Worm (Caenorhabditis elegans) whole organism, midembryonic: ENCODE data around the gene nrde-4.

Source experiments
- T22C8.4 ChIP-seq: fragments of 200-800 bp; sonication (Bioruptor generic); IDR thresholded peaks from 2 replicates; pipeline ENCODE4 v1.3.6; 2022; ENCODE audit warnings: missing genetic modification characterization, missing compliant biosample characterization
- cog-1 ChIP-seq: sonication (generic microtip); optimal IDR thresholded peaks from 2 replicates; lab custom pipeline; 2016; ENCODE audit warnings: missing genetic modification characterization, missing compliant biosample characterization
- flt-1 ChIP-seq: fragments of 200-800 bp; sonication (Bioruptor generic); IDR thresholded peaks from 2 replicates; pipeline ENCODE4 v1.3.6; 2022; ENCODE audit warnings: missing genetic modification characterization, missing compliant biosample characterization
- klf-2 ChIP-seq: fragments of 200-800 bp; sonication (Bioruptor generic); conservative IDR thresholded peaks from 2 replicates; pipeline ENCODE4 v1.3.6; 2022; ENCODE audit warnings: missing genetic modification reagents, missing genetic modification characterization, missing compliant biosample characterization
- med-1 ChIP-seq: sonication (generic microtip); optimal IDR thresholded peaks from 2 replicates; lab custom pipeline; 2017; ENCODE audit warnings: missing genetic modification characterization, mild to moderate bottlenecking, missing compliant biosample characterization, antibody characterized with exemption, missing genetic modification reagents; ENCODE audit not compliant: insufficient read depth
- ref-1 ChIP-seq: fragments of 200-800 bp; sonication (Bioruptor generic); conservative IDR thresholded peaks from 2 replicates; pipeline ENCODE4 v1.3.6; 2022; ENCODE audit warnings: missing genetic modification reagents, missing genetic modification characterization, missing compliant biosample characterization
- tab-1 ChIP-seq: fragments of 200-800 bp; sonication (Bioruptor generic); IDR thresholded peaks from 2 replicates; pipeline ENCODE4 v1.3.6; 2022; ENCODE audit warnings: missing genetic modification characterization, missing compliant biosample characterization
- ztf-23 ChIP-seq: fragments of 200-800 bp; sonication (Bioruptor generic); IDR thresholded peaks from 2 replicates; pipeline ENCODE4 v1.3.6; 2022; ENCODE audit warnings: missing genetic modification reagents, missing genetic modification characterization, missing compliant biosample characterization
- ztf-29 ChIP-seq: fragments of 200-800 bp; sonication (Bioruptor generic); IDR thresholded peaks from 2 replicates; pipeline ENCODE4 v1.3.6; 2022; ENCODE audit warnings: missing genetic modification reagents, missing genetic modification characterization, missing compliant biosample characterization

nrde-4 gene

ce11 chrIV:7654212-7654778, at the start of gene nrde-4:
Gene nrde-4, minus strand, starts transcription at chrIV:7654262.
- TF ChIP-seq ztf-29 = 0 out of 2 replicates have a peak, but pooled peaks have one; percentile 12
- TF ChIP-seq ztf-23 = peak; percentile 85
- TF ChIP-seq tab-1 (GFP tag; lab: Robert Waterston, UW) = no peak
- no peak for TF ChIP-seq T22C8.4 (GFP tag; lab: Robert Waterston, UW)
- no peak for TF ChIP-seq klf-2
- peak; percentile 41 for TF ChIP-seq cog-1 (tag; lab: Kevin White, UChicago)
- peak; percentile 70; the same call in 1 of the 2 replicates for TF ChIP-seq flt-1 (GFP tag; lab: Robert Waterston, UW)

ce11 chrIV:7698320-7698719, 44.3 kb upstream of the nrde-4 start, which contains the start of gene flp-13:
Gene flp-13, minus strand, starts transcription at chrIV:7698420.
- TF ChIP-seq flt-1 (GFP tag; lab: Robert Waterston, UW) (no peak), cog-1 (tag; lab: Kevin White, UChicago) (no peak), T22C8.4 (GFP tag; lab: Robert Waterston, UW) (no peak), klf-2 (no peak), ref-1 (GFP tag; lab: Robert Waterston, UW) (no peak), med-1 (no peak), tab-1 (GFP tag; lab: Robert Waterston, UW) (no peak), ztf-23 (no peak), ztf-29 (no peak)

ce11 chrIV:7692451-7692850, 38.4 kb upstream of the nrde-4 start:
- TF ChIP-seq ref-1 (GFP tag; lab: Robert Waterston, UW) (no peak), ztf-29 (no peak), ztf-23 (no peak), T22C8.4 (GFP tag; lab: Robert Waterston, UW) (no peak), klf-2 (no peak), med-1 (no peak), flt-1 (GFP tag; lab: Robert Waterston, UW) (no peak), cog-1 (tag; lab: Kevin White, UChicago) (no peak), tab-1 (GFP tag; lab: Robert Waterston, UW) (no peak)

ce11 chrIV:7689326-7689725, 35.3 kb upstream of the nrde-4 start:
- no peak for TF ChIP-seq ztf-29
- no peak for TF ChIP-seq tab-1 (GFP tag; lab: Robert Waterston, UW)
- no peak for TF ChIP-seq ref-1 (GFP tag; lab: Robert Waterston, UW)
- no peak for TF ChIP-seq cog-1 (tag; lab: Kevin White, UChicago)
- TF ChIP-seq flt-1 (GFP tag; lab: Robert Waterston, UW) = no peak
- no peak for TF ChIP-seq T22C8.4 (GFP tag; lab: Robert Waterston, UW)
- no peak for TF ChIP-seq med-1
- TF ChIP-seq ztf-23 = no peak
- no peak for TF ChIP-seq klf-2

- no peak for TF ChIP-seq ref-1 (GFP tag; lab: Robert Waterston, UW)
Observed at ce11 chrIV:7679120-7679519, 25.1 kb upstream of the nrde-4 start.

ce11 chrIV:7674874-7675273, 20.8 kb upstream of the nrde-4 start, which contains the start of gene itr-1:
Gene itr-1, plus strand, starts transcription at chrIV:7675174.
- TF ChIP-seq med-1 (no peak), T22C8.4 (GFP tag; lab: Robert Waterston, UW) (no peak), flt-1 (GFP tag; lab: Robert Waterston, UW) (no peak), ztf-29 (no peak), cog-1 (tag; lab: Kevin White, UChicago) (no peak), klf-2 (no peak), ref-1 (GFP tag; lab: Robert Waterston, UW) (no peak), ztf-23 (no peak), tab-1 (GFP tag; lab: Robert Waterston, UW) (no peak)

ce11 chrIV:7672872-7673271, 18.8 kb upstream of the nrde-4 start, which contains the start of gene C08G9.2:
Gene C08G9.2, minus strand, starts transcription at chrIV:7672972.
- TF ChIP-seq ref-1 (GFP tag; lab: Robert Waterston, UW) (no peak), ztf-29 (no peak), klf-2 (no peak), flt-1 (GFP tag; lab: Robert Waterston, UW) (no peak), cog-1 (tag; lab: Kevin White, UChicago) (no peak), tab-1 (GFP tag; lab: Robert Waterston, UW) (no peak), med-1 (no peak), ztf-23 (no peak), T22C8.4 (GFP tag; lab: Robert Waterston, UW) (no peak)

- no peak for TF ChIP-seq cog-1 (tag; lab: Kevin White, UChicago)
- no peak for TF ChIP-seq ztf-23
- no peak for TF ChIP-seq med-1
- no peak for TF ChIP-seq tab-1 (GFP tag; lab: Robert Waterston, UW)
- no peak for TF ChIP-seq ref-1 (GFP tag; lab: Robert Waterston, UW)
- TF ChIP-seq flt-1 (GFP tag; lab: Robert Waterston, UW) = no peak
- TF ChIP-seq klf-2 = no peak
- TF ChIP-seq T22C8.4 (GFP tag; lab: Robert Waterston, UW) = no peak
- no peak for TF ChIP-seq ztf-29
Observed at ce11 chrIV:7663006-7663405, 8.9 kb upstream of the nrde-4 start.

ce11 chrIV:7661569-7661968, 7.5 kb upstream of the nrde-4 start:
- TF ChIP-seq cog-1 (tag; lab: Kevin White, UChicago) (no peak), klf-2 (no peak), med-1 (no peak), ztf-23 (no peak), ztf-29 (no peak), tab-1 (GFP tag; lab: Robert Waterston, UW) (no peak), T22C8.4 (GFP tag; lab: Robert Waterston, UW) (no peak), ref-1 (GFP tag; lab: Robert Waterston, UW) (no peak), flt-1 (GFP tag; lab: Robert Waterston, UW) (no peak)

- no peak for TF ChIP-seq T22C8.4 (GFP tag; lab: Robert Waterston, UW)
- no peak for TF ChIP-seq klf-2
- TF ChIP-seq ztf-23 = no peak
- no peak for TF ChIP-seq tab-1 (GFP tag; lab: Robert Waterston, UW)
- TF ChIP-seq flt-1 (GFP tag; lab: Robert Waterston, UW) = no peak
Observed at ce11 chrIV:7659481-7659880, 5.4 kb upstream of the nrde-4 start.
